Worm (Caenorhabditis elegans): ENCODE measurements around the gene F09C8.2.

DNA sequence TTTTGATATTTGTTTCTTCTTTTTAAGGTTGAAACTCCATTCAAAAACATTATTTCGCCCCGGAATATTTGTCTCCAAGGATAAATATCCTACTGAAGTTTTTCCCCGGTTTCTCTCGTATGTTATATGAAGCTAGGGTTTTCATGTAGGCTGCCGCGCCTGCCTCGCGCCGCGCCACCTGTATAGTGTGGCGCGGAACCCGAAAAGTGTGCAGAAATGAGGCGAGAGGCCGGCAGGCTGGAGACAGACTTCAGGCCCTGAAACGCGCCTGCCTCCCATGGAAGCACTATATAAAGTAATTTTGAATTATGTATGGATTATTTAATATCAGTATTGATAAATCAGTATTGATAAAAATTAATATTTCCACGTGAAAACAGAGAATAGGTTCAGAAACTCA, 22.0 kb downstream of the F09C8.2 start:
- TF ChIP-seq F13H6.1 (tag; optimal IDR thresholded peaks at IDR 0.05) (no peak), ama-1 (optimal IDR thresholded peaks at IDR 0.05) (no peak), nhr-11 (tag; optimal IDR thresholded peaks at IDR 0.05) (no peak), che-1 (tag; optimal IDR thresholded peaks at IDR 0.05) (no peak), pha-4 (tag; optimal IDR thresholded peaks at IDR 0.05) (no peak), dmd-4 (tag; optimal IDR thresholded peaks at IDR 0.05; ENCODE audit: borderline replicate concordance) (no peak), pros-1 (tag; optimal IDR thresholded peaks at IDR 0.05) (no peak), dve-1 (tag; optimal IDR thresholded peaks at IDR 0.05) (no peak)
